Worm (Caenorhabditis elegans): ENCODE measurements around the gene fem-2.

The fem-2 gene

DNA sequence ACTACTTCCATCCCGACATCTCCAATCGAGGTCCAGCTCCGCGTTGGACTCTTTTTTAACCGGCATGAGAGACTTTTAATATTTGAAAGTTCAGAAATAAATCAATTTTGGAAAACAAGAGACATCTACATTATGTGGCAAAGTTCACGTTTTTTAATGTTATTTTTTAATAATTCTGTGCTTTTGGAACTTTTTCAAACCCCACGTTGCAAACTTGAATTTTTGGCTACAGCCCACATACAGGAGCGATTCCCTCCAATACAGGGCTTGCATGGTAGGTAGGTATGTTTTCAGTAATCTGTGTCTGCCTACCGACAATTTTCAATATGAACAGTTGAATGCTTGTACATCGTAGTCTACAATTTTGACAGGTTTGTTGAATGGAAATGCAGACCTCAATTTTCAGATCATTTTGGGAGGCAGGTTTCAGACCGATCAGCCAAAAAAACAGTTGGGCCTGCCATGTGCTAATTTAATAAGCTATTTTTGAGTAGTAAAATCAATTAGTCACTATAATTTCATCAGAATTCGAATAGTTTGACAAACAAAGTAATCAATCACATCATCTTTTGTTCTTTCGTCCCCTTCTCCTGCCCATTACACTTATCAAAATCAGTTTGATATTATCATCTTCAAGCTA is 28.9 kb downstream of the fem-2 start, which contains the start of the genes Y55B1AR.4 and ttr-7:
TSS of gene Y55B1AR.4 (minus strand) at position 101 of the 640 bp plus-strand sequence.
TSS of gene ttr-7 (plus strand) at position 590 of the 640 bp plus-strand sequence.
- no peak for TF ChIP-seq fos-1 (tag; optimal IDR thresholded peaks at IDR 0.05)
- TF ChIP-seq dve-1 (tag; optimal IDR thresholded peaks at IDR 0.05; ENCODE audit: insufficient read depth), result no peak
- TF ChIP-seq T20F7.1 (GFP tag; optimal IDR thresholded peaks at IDR 0.05), result no peak
- TF ChIP-seq ceh-44 (GFP tag; IDR thresholded peaks at IDR 0.05), result no peak
- TF ChIP-seq zip-2 (tag; optimal IDR thresholded peaks at IDR 0.05), result no peak
- no peak for TF ChIP-seq aha-1 (tag)
- TF ChIP-seq nhr-102 (tag; optimal IDR thresholded peaks at IDR 0.05), result no peak
- TF ChIP-seq snpc-1.2 (GFP tag; IDR thresholded peaks at IDR 0.05), result no peak
- TF ChIP-seq hlh-11 (tag; optimal IDR thresholded peaks at IDR 0.05), result no peak
- no peak for TF ChIP-seq lin-15B (tag; optimal IDR thresholded peaks at IDR 0.05)
- TF ChIP-seq daf-19 (GFP tag; conservative IDR thresholded peaks at IDR 0.05), result no peak
- no peak for TF ChIP-seq pqm-1 (tag; optimal IDR thresholded peaks at IDR 0.05)
- TF ChIP-seq F10B5.3 (tag; optimal IDR thresholded peaks at IDR 0.05), result no peak
- no peak for TF ChIP-seq set-16 (GFP tag; IDR thresholded peaks at IDR 0.05)
- TF ChIP-seq ama-1 (optimal IDR thresholded peaks at IDR 0.05), result no peak
- no peak for TF ChIP-seq F26F4.8 (GFP tag; conservative IDR thresholded peaks at IDR 0.05)

DNA sequence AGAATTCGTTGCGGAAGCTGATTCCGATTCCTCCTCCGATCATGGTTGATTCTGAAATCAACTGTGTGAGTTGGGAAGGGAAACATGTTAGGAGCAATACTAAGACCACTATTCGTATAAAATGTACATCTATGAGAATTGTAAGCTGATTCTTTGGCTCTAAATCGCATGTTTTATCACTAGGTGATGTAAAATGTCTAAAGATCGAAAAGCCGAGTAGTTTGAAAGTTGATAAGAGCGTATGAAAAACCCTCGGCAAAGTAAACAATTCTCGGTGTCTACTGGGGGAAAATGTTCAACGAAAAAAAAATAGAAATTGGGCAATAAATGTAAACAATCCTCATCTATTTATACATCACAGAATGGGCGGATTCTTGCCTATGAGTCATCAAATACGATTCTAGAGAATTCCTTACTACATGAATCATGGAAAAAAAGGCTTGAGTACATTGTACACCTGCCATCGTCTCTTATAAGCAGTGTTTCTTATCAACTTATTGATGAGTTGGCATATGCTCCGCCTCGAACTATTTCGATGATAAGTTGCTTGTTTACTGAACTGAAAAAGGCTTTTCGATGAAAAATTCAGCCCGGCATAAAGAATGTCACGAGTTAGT is 34.0 kb downstream of the fem-2 start, which contains the start of gene lec-6:
TSS of gene lec-6 (minus strand) at position 51 of the 617 bp plus-strand sequence.
- peak in 1 of 2 experiments; percentile 8 for TF ChIP-seq mdl-1 (tag; optimal IDR thresholded peaks at IDR 0.05)
- TF ChIP-seq madf-5 (GFP tag; IDR thresholded peaks at IDR 0.05), result no peak
- no peak for TF ChIP-seq ceh-20 (GFP tag; IDR thresholded peaks at IDR 0.05)
- TF ChIP-seq vab-7 (GFP tag; IDR thresholded peaks at IDR 0.05), result no peak
- no peak for TF ChIP-seq ztf-11 (tag; optimal IDR thresholded peaks at IDR 0.05)
- 0 out of 2 replicates have a peak, but pooled peaks have one; percentile 29 for TF ChIP-seq lin-38 (GFP tag; IDR thresholded peaks at IDR 0.05)
- no peak for TF ChIP-seq ZK546.5 (tag; optimal IDR thresholded peaks at IDR 0.05)
- no peak for TF ChIP-seq daf-12 (tag; optimal IDR thresholded peaks at IDR 0.05)
- no peak for TF ChIP-seq duxl-1 (tag; optimal IDR thresholded peaks at IDR 0.05; ENCODE audit: poor library complexity)
- no peak for TF ChIP-seq ZK337.2 (GFP tag; IDR thresholded peaks at IDR 0.05)
- TF ChIP-seq F44E2.7 (GFP tag; IDR thresholded peaks at IDR 0.05), result no peak
- TF ChIP-seq zag-1 (tag; optimal IDR thresholded peaks at IDR 0.05), result no peak
- TF ChIP-seq fos-1 (tag; optimal IDR thresholded peaks at IDR 0.05), result peak; percentile 69
- peak; percentile 59 for TF ChIP-seq pha-4 (GFP tag; IDR thresholded peaks at IDR 0.05)
- TF ChIP-seq pha-4 (tag; optimal IDR thresholded peaks at IDR 0.05), result peak; percentile 79
- no peak for TF ChIP-seq egl-43 (GFP tag; IDR thresholded peaks at IDR 0.05)
- TF ChIP-seq nhr-28 (tag; optimal IDR thresholded peaks at IDR 0.05), result peak; percentile 73
- TF ChIP-seq dmd-9 (GFP tag; IDR thresholded peaks at IDR 0.05), result no peak
- TF ChIP-seq zip-2 (tag; optimal IDR thresholded peaks at IDR 0.05), result no peak
- TF ChIP-seq lin-1 (GFP tag; IDR thresholded peaks at IDR 0.05), result peak; percentile 84
- 0 out of 2 replicates have a peak, but pooled peaks have one; percentile 0 for TF ChIP-seq set-16 (GFP tag; IDR thresholded peaks at IDR 0.05)
- no peak for TF ChIP-seq snpc-1.2 (GFP tag; IDR thresholded peaks at IDR 0.05)
- no peak for TF ChIP-seq lir-3 (tag; optimal IDR thresholded peaks at IDR 0.05)
- TF ChIP-seq unc-39 (tag; optimal IDR thresholded peaks at IDR 0.05), result no peak
- no peak for TF ChIP-seq spr-1 (tag; optimal IDR thresholded peaks at IDR 0.05)
- peak; percentile 6 for TF ChIP-seq lin-13 (GFP tag; optimal IDR thresholded peaks at IDR 0.05)
- TF ChIP-seq F37D6.2 (tag; optimal IDR thresholded peaks at IDR 0.05), result no peak
- no peak for TF ChIP-seq spr-3 (GFP tag; optimal IDR thresholded peaks at IDR 0.05)
- no peak for TF ChIP-seq zfp-2 (tag; optimal IDR thresholded peaks at IDR 0.05)
- TF ChIP-seq nhr-102 (tag; optimal IDR thresholded peaks at IDR 0.05), result peak; percentile 69
- no peak for TF ChIP-seq ztf-7 (tag; optimal IDR thresholded peaks at IDR 0.05)
- TF ChIP-seq zfp-3 (GFP tag; conservative IDR thresholded peaks at IDR 0.05), result no peak
- no peak for TF ChIP-seq hmg-1.1 (GFP tag; IDR thresholded peaks at IDR 0.05)
- TF ChIP-seq nhr-48 (tag; optimal IDR thresholded peaks at IDR 0.05), result peak; percentile 90
- no peak for TF ChIP-seq ctbp-1 (GFP tag; IDR thresholded peaks at IDR 0.05)
- no peak for TF ChIP-seq F49E8.2 (tag; optimal IDR thresholded peaks at IDR 0.05; ENCODE audit: borderline replicate concordance)
- TF ChIP-seq unc-62 (GFP tag; optimal IDR thresholded peaks at IDR 0.05 in 1 of 2), result peak; percentile 74 to 78
- TF ChIP-seq unc-62 (tag; optimal IDR thresholded peaks at IDR 0.05), result no peak

Data from whole organism, L4 larva.